Worm (Caenorhabditis elegans) whole organism, mixed stage, embryonic: ENCODE measurements around the gene wrt-10.

Experiments used
- M03D4.4 ChIP-seq: sonication (generic microtip); optimal IDR thresholded peaks from 2 replicates; lab custom pipeline; 2017; ENCODE audit warnings: mild to moderate bottlenecking, missing genetic modification characterization, missing compliant biosample characterization
- bed-3 ChIP-seq: fragments of 200-800 bp; sonication (Bioruptor generic); optimal IDR thresholded peaks from 3 replicates; lab custom pipeline; 2018; ENCODE audit warnings: mild to moderate bottlenecking, missing genetic modification characterization, moderate library complexity, missing compliant biosample characterization
- blmp-1 ChIP-seq: fragments of 150-350 bp; optimal IDR thresholded peaks from 2 replicates; lab custom pipeline; 2014; ENCODE audit warnings: missing biosample characterization, missing genetic modification characterization
- ceh-39 ChIP-seq: fragments of 150-350 bp; optimal IDR thresholded peaks from 2 replicates; lab custom pipeline; 2014; ENCODE audit warnings: missing biosample characterization, missing genetic modification characterization
- ces-1 ChIP-seq: fragments of 150-350 bp; optimal IDR thresholded peaks from 2 replicates; lab custom pipeline; 2014; ENCODE audit warnings: missing biosample characterization, missing genetic modification reagents, missing genetic modification characterization
- drap-1 ChIP-seq: fragments of 200-800 bp; sonication (Bioruptor generic); optimal IDR thresholded peaks from 3 replicates; lab custom pipeline; 2018; ENCODE audit warnings: mild to moderate bottlenecking, missing genetic modification characterization, missing compliant biosample characterization
- elt-1 ChIP-seq: sonication (generic microtip); optimal IDR thresholded peaks from 2 replicates; lab custom pipeline; 2017; ENCODE audit warnings: missing genetic modification characterization, mild to moderate bottlenecking, missing compliant biosample characterization, antibody characterized with exemption, moderate library complexity, borderline replicate concordance; ENCODE audit not compliant: insufficient read depth
- flh-1 ChIP-seq: fragments of 200-800 bp; sonication (Bioruptor generic); optimal IDR thresholded peaks from 2 replicates; lab custom pipeline; 2018; ENCODE audit warnings: mild to moderate bottlenecking, missing genetic modification characterization, moderate library complexity, missing compliant biosample characterization
- ham-2 ChIP-seq: fragments of 200-800 bp; sonication (Bioruptor generic); optimal IDR thresholded peaks from 2 replicates; lab custom pipeline; 2018; ENCODE audit warnings: mild to moderate bottlenecking, missing genetic modification characterization, missing compliant biosample characterization
- hlh-1 ChIP-seq: fragments of 150-350 bp; optimal IDR thresholded peaks from 2 replicates; lab custom pipeline; 2014; ENCODE audit warnings: missing biosample characterization, missing genetic modification reagents, missing genetic modification characterization
- lin-13 ChIP-seq: fragments of 150-350 bp; optimal IDR thresholded peaks from 2 replicates; lab custom pipeline; 2014; ENCODE audit warnings: missing biosample characterization, missing genetic modification characterization
- lin-32 ChIP-seq: fragments of 200-800 bp; sonication (Bioruptor generic); optimal IDR thresholded peaks from 2 replicates; lab custom pipeline; 2018; ENCODE audit warnings: mild to moderate bottlenecking, missing genetic modification characterization, missing compliant biosample characterization
- lsy-2 ChIP-seq: fragments of 150-350 bp; optimal IDR thresholded peaks from 2 replicates; lab custom pipeline; 2014; ENCODE audit warnings: missing biosample characterization, missing genetic modification characterization
- mep-1 ChIP-seq: fragments of 150-350 bp; optimal IDR thresholded peaks from 2 replicates; lab custom pipeline; 2017; ENCODE audit warnings: missing biosample characterization, missing genetic modification reagents, missing genetic modification characterization, inconsistent platforms
- mls-2 ChIP-seq: sonication (generic microtip); optimal IDR thresholded peaks from 2 replicates; lab custom pipeline; 2016; ENCODE audit warnings: mild to moderate bottlenecking, missing genetic modification characterization, moderate library complexity, missing compliant biosample characterization
- nhr-12 ChIP-seq: fragments of 150-350 bp; optimal IDR thresholded peaks from 2 replicates; lab custom pipeline; 2014; ENCODE audit warnings: missing biosample characterization, missing genetic modification characterization
- nhr-2 ChIP-seq: fragments of 150-350 bp; optimal IDR thresholded peaks from 2 replicates; lab custom pipeline; 2014; ENCODE audit warnings: missing biosample characterization, missing genetic modification characterization
- nhr-237 ChIP-seq: fragments of 150-350 bp; optimal IDR thresholded peaks from 2 replicates; lab custom pipeline; 2014; ENCODE audit warnings: missing biosample characterization, missing genetic modification characterization
- nhr-28 ChIP-seq: fragments of 150-350 bp; optimal IDR thresholded peaks from 2 replicates; lab custom pipeline; 2014; ENCODE audit warnings: missing biosample characterization, missing genetic modification characterization
- nhr-76 ChIP-seq: sonication (generic microtip); optimal IDR thresholded peaks from 2 replicates; lab custom pipeline; 2017; ENCODE audit warnings: missing biosample characterization, missing genetic modification characterization
- sem-2 ChIP-seq: fragments of 200-800 bp; sonication (Bioruptor generic); optimal IDR thresholded peaks from 2 replicates; lab custom pipeline; 2018; ENCODE audit warnings: mild to moderate bottlenecking, missing genetic modification characterization, missing compliant biosample characterization
- snpc-4 ChIP-seq: fragments of 150-350 bp; optimal IDR thresholded peaks from 2 replicates; lab custom pipeline; 2014; ENCODE audit warnings: missing biosample characterization, missing genetic modification characterization
- sptf-1 ChIP-seq: sonication (generic microtip); optimal IDR thresholded peaks from 2 replicates; lab custom pipeline; 2017; ENCODE audit warnings: mild to moderate bottlenecking, missing genetic modification characterization, moderate library complexity, missing compliant biosample characterization
- tbx-8 ChIP-seq: fragments of 200-800 bp; sonication (Bioruptor generic); optimal IDR thresholded peaks from 2 replicates; lab custom pipeline; 2018; ENCODE audit warnings: mild to moderate bottlenecking, missing genetic modification characterization, moderate library complexity, missing compliant biosample characterization
- unc-120 ChIP-seq: sonication (generic microtip); optimal IDR thresholded peaks from 2 replicates; lab custom pipeline; 2017; ENCODE audit warnings: missing genetic modification characterization, missing compliant biosample characterization; ENCODE audit not compliant: poor library complexity, severe bottlenecking

Gene wrt-10

DNA sequence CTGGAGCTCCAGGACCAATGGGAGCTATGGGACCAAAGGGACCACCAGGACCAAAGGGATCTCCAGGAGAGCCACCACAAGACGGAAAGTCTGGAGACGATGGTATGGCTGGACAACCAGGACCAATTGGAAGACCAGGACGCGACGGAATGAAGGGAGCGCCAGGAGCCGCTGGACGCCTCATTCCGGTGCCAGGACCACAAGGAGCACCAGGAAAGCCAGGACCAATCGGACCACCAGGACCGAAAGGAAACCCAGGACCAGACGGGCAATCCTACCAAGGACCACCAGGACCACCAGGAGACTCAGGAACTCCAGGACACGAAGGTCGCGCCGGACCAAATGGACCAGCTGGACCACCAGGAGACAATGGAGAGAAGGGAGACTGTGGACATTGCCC is 10.4 kb upstream of the wrt-10 start:
- TF ChIP-seq ceh-39 (tag; lab: Kevin White, UChicago): no peak

DNA sequence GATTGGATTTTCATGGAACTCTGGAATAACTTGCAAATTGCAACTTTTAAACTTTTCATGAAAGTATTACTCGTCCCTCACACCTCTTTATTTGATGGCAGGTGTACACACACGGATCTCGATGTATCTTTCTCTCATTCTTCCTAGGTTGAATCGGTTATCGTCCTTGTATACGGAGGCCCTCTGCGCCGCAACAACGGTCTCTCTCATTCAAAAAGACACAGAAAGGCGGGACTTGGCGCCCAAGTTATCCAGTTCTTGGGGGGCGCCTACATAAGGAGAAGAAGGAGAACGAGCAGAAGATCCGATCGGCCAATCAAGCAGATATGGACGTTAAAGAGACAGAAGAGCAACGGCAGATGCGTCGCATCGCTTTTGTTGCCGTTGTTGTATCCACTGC is 9.4 kb upstream of the wrt-10 start, which contains the start of gene rol-8:
Gene rol-8 (plus strand): TSS at position 301 of the 400 bp plus-strand sequence.
- TF ChIP-seq lin-32 (GFP tag; lab: Kevin White, UChicago) (no peak), hlh-1 (tag; lab: Kevin White, UChicago) (no peak), mls-2 (tag; lab: Kevin White, UChicago) (no peak), nhr-12 (no peak), sptf-1 (no peak), nhr-28 (tag; lab: Kevin White, UChicago) (no peak), M03D4.4 (tag; lab: Kevin White, UChicago) (no peak), nhr-2 (tag; lab: Kevin White, UChicago) (no peak), sem-2 (no peak), ces-1 (GFP tag; lab: Kevin White, UChicago) (no peak), nhr-237 (tag; lab: Kevin White, UChicago) (no peak)

DNA sequence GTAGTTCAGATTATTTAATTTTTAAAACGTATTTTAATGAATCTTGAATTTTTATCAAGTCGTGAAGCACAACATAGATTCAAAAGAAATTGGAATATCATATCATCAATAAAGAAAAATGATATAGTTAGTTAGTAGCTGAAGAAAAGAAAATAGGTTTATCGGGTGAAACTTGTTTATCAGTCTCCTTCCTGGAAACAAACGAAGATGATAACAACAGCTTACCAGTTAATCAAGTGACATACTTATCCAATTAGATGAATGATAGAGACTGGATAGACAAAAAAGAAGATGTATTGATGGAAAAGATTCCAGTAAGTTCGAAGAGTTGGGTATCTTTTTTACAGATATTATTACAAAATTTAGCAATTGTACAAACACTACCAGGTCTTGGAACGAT is 8.6 kb upstream of the wrt-10 start:
- TF ChIP-seq bed-3 (GFP tag; lab: Kevin White, UChicago): no peak
- no peak for TF ChIP-seq elt-1 (tag; lab: Kevin White, UChicago)

- TF ChIP-seq blmp-1 (tag; lab: Kevin White, UChicago) (no peak), lsy-2 (tag; lab: Kevin White, UChicago) (peak; percentile 82), lin-13 (tag; lab: Kevin White, UChicago) (no peak), mep-1 (tag; lab: Kevin White, UChicago) (peak; percentile 67), nhr-2 (tag; lab: Kevin White, UChicago) (no peak), ceh-39 (tag; lab: Kevin White, UChicago) (peak; percentile 8), hlh-1 (tag; lab: Kevin White, UChicago) (peak; percentile 10)
Observed at ce11 chrII:7537603-7538230, 3.4 kb upstream of the wrt-10 start, which contains the start of gene nfi-1. Gene nfi-1, plus strand, starts transcription at chrII:7538180.

DNA sequence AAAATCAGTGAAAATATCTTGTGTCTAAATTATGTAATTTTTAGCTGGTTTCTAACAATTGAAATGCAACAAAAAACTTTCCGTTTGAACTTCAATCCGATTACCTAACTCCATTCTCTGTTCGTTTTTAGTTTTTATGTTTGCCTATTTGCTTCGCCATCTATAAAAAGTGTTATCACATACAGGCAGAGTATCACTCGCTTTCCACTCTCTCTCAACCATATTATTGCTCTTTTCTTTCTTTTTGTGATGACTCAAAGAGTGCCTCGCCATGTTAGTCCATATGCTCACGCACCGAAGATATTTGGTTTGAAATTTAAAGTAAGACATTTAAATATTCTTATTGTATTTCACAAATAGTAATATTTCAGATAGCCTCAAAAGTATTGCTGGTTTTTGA is 571 bp upstream of the wrt-10 start, which contains the start of gene ZK1290.13:
Gene ZK1290.13 (plus strand): TSS at position 73 of the 400 bp plus-strand sequence.
- TF ChIP-seq drap-1 (GFP tag; lab: Kevin White, UChicago) (no peak), nhr-28 (tag; lab: Kevin White, UChicago) (no peak), unc-120 (tag; lab: Kevin White, UChicago) (no peak), blmp-1 (tag; lab: Kevin White, UChicago) (no peak), flh-1 (GFP tag; lab: Kevin White, UChicago) (no peak)

DNA sequence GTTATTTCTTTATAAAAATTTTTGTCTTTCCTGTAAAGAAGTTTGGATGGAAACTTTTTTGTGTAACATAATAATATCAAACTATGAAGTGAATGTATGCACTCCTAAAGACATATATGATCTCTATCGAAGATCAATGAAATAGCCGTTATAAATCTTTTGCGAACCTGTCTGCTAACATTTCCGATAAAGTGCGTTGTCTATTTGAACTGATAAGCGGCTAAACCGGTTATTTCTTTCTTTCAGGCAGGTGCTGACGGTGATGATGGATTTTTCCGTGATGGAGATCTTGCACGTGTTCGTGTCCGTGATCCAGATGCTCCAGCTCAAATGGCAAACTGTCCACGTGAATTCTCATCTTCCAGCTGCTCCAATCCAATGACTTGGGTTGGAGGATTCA is 2.9 kb downstream of the wrt-10 start:
- TF ChIP-seq tbx-8 (GFP tag; lab: Kevin White, UChicago) (no peak), blmp-1 (tag; lab: Kevin White, UChicago) (no peak), ceh-39 (tag; lab: Kevin White, UChicago) (no peak), ces-1 (GFP tag; lab: Kevin White, UChicago) (no peak), snpc-4 (tag; lab: Kevin White, UChicago) (no peak), nhr-76 (no peak), hlh-1 (tag; lab: Kevin White, UChicago) (no peak)

ce11 chrII:7530944-7531343 is 3.4 kb downstream of the wrt-10 start, which contains the start of gene wrt-1:
Gene wrt-1, plus strand, starts transcription at chrII:7530996.
- no peak for TF ChIP-seq flh-1 (GFP tag; lab: Kevin White, UChicago)
- TF ChIP-seq ham-2: peak; percentile 13
